Worm (Caenorhabditis elegans) whole organism, midembryonic: ENCODE data around the gene K09F6.3.
A peak's percentile ranks its signal among the peaks of the same experiment; 100 is the strongest.

Experiments
- flt-1 ChIP-seq: fragments of 200-800 bp; sonication (Bioruptor generic); IDR thresholded peaks from 2 replicates; pipeline ENCODE4 v1.3.6; 2022; ENCODE audit warnings: missing genetic modification characterization, missing compliant biosample characterization
- ref-1 ChIP-seq: fragments of 200-800 bp; sonication (Bioruptor generic); conservative IDR thresholded peaks from 2 replicates; pipeline ENCODE4 v1.3.6; 2022; ENCODE audit warnings: missing genetic modification reagents, missing genetic modification characterization, missing compliant biosample characterization
- tab-1 ChIP-seq: fragments of 200-800 bp; sonication (Bioruptor generic); IDR thresholded peaks from 2 replicates; pipeline ENCODE4 v1.3.6; 2022; ENCODE audit warnings: missing genetic modification characterization, missing compliant biosample characterization
- ztf-29 ChIP-seq: fragments of 200-800 bp; sonication (Bioruptor generic); IDR thresholded peaks from 2 replicates; pipeline ENCODE4 v1.3.6; 2022; ENCODE audit warnings: missing genetic modification reagents, missing genetic modification characterization, missing compliant biosample characterization

DNA sequence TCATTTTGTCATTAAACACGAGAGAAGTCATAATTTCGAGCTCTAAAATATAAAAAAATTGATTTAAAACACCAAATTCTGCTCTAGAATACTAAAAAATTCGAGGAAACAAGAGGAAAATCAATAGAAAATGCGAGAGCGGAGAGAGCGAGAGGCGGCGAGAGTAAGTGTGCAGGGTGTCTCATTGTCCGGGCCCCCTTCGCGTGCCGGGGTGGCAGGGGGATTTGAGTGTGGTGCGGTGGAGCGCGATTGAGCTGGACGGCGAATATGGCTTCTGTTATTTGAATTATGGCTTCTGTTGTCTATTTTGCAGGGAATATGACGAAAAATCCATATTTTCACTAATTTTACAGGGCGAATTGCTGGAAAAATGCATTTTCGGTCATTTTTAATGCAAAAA lies 35.1 kb upstream of the K09F6.3 start, which contains the start of gene Y59C2A.3:
- TF ChIP-seq tab-1 (GFP tag; lab: Robert Waterston, UW), result no peak
- peak; percentile 73 for TF ChIP-seq ztf-29 (GFP tag; lab: Robert Waterston, UW)
- TF ChIP-seq ref-1 (GFP tag; lab: Robert Waterston, UW), result no peak
- no peak for TF ChIP-seq flt-1 (GFP tag; lab: Robert Waterston, UW)
